Fruit fly (Drosophila melanogaster) Kc167 (cell line): ENCODE results near the gene CG9630.

Experiments
- Myc ChIP-seq: fragments of >200 bp; optimal IDR thresholded peaks from 2 replicates; lab custom pipeline; 2017; ENCODE audit warnings: missing external identifiers
- h ChIP-seq: fragments of >200 bp; optimal IDR thresholded peaks from 3 replicates; lab custom pipeline; 2018; ENCODE audit warnings: missing external identifiers
- psq ChIP-seq: fragments of >200 bp; optimal IDR thresholded peaks from 2 replicates; lab custom pipeline; 2017; ENCODE audit warnings: missing external identifiers
- ttk ChIP-seq: sonication (Bioruptor generic); optimal IDR thresholded peaks from 2 replicates; lab custom pipeline; 2017; ENCODE audit warnings: missing external identifiers

DNA sequence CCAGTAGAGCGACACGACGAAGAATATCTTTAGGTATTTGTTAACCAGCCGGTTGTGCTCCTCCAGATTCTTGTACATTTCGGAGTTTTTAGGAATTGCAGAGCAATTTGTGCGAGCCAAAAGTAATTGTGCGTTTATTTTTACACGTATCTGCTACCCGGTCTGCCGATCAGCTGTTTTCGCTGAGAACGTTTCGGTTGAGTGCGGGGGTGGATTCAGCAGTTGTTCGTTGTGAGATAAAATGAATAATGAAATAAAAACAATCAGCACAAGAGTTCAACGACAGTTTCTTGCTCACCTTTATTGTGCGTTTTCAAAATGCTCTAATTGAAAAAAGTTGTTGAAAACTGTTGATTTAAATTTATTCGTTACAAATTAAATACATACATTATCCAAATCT, 34.2 kb upstream of the CG9630 start, which contains the start of gene nac:
- TF ChIP-seq psq (lab: Kevin White, UChicago) (no peak), Myc (no peak), h (lab: Kevin White, UChicago) (no peak), ttk (lab: Kevin White, UChicago) (no peak)
